Fruit fly (Drosophila melanogaster): Measurements from ENCODE around the gene Srp54.

- TF ChIP-seq psq (optimal IDR thresholded peaks at IDR 0.05): no peak
- no peak for TF ChIP-seq pan (optimal IDR thresholded peaks at IDR 0.05)
- TF ChIP-seq Dll (optimal IDR thresholded peaks at IDR 0.05): no peak
- no peak for TF ChIP-seq EcR (GFP tag; optimal IDR thresholded peaks at IDR 0.05)
Observed at dm6 chr2L:9907320-9908256, 5.1 kb upstream of the Srp54 start.
